Fruit fly (Drosophila melanogaster): ENCODE results near the gene salt.

Gene salt

dm6 chr3R:31725486-31726227 lies 28.8 kb downstream of the salt start (continued):
- TF ChIP-seq CG3065 (GFP tag; optimal IDR thresholded peaks at IDR 0.05) (no peak), Mad (GFP tag; optimal IDR thresholded peaks at IDR 0.05) (no peak), gcm2 (GFP tag; optimal IDR thresholded peaks at IDR 0.05) (no peak), cg (GFP tag; optimal IDR thresholded peaks at IDR 0.05) (peak; percentile 75), CG18764 (GFP tag; optimal IDR thresholded peaks at IDR 0.05) (no peak), CG14014 (GFP tag; IDR thresholded peaks at IDR 0.05) (0 out of 2 replicates have a peak, but pooled peaks have one; percentile 10), CG3407 (GFP tag; optimal IDR thresholded peaks at IDR 0.05) (no peak), Neu2 (GFP tag; optimal IDR thresholded peaks at IDR 0.05; ENCODE audit: borderline replicate concordance) (no peak), CG7839 (tag; optimal IDR thresholded peaks at IDR 0.05) (no peak), CG15269 (tag; optimal IDR thresholded peaks at IDR 0.05) (no peak), Jarid2 (GFP tag; optimal IDR thresholded peaks at IDR 0.05) (peak; percentile 62), Camta (GFP tag; optimal IDR thresholded peaks at IDR 0.05) (no peak), oc (tag; optimal IDR thresholded peaks at IDR 0.05) (no peak), CG1832 (GFP tag; optimal IDR thresholded peaks at IDR 0.05) (peak; percentile 76), Spps (tag; optimal IDR thresholded peaks at IDR 0.05) (no peak), Trl (optimal IDR thresholded peaks at IDR 0.05) (peak; percentile 36 to 73), Trl (GFP tag; optimal IDR thresholded peaks at IDR 0.05) (no peak), NC2β (GFP tag; optimal IDR thresholded peaks at IDR 0.05) (peak; percentile 18), fd96Cb (tag; optimal IDR thresholded peaks at IDR 0.05) (no peak), CG32772 (GFP tag; IDR thresholded peaks at IDR 0.05) (peak; percentile 31; the same call in 1 of the 2 replicates), jing (GFP tag; optimal IDR thresholded peaks at IDR 0.05) (no peak), Hey (tag; optimal IDR thresholded peaks at IDR 0.05) (peak; percentile 14), CG15696 (tag; optimal IDR thresholded peaks at IDR 0.05) (no peak), hth (optimal IDR thresholded peaks at IDR 0.05) (no peak), sens (GFP tag) (peak; percentile 65), ERR (GFP tag; optimal IDR thresholded peaks at IDR 0.05) (no peak), wor (GFP tag; IDR thresholded peaks at IDR 0.05) (no peak), sr (GFP tag; IDR thresholded peaks at IDR 0.05) (no peak), Atf6 (GFP tag; IDR thresholded peaks at IDR 0.05) (no peak), CG7357 (GFP tag; IDR thresholded peaks at IDR 0.05) (no peak), CG4360 (GFP tag; IDR thresholded peaks at IDR 0.05) (peak; percentile 59; the same call in 1 of the 2 replicates), Mes4 (GFP tag; optimal IDR thresholded peaks at IDR 0.05) (no peak), CG8089 (GFP tag; optimal IDR thresholded peaks at IDR 0.05) (no peak), Drgx (GFP tag; IDR thresholded peaks at IDR 0.05) (0 out of 2 replicates have a peak, but pooled peaks have one; percentile 5), amos (GFP tag; IDR thresholded peaks at IDR 0.05; ENCODE audit: partially characterized antibody) (no peak), onecut (GFP tag; IDR thresholded peaks at IDR 0.05) (peak; percentile 26; the same call in 1 of the 2 replicates), chn (GFP tag; optimal IDR thresholded peaks at IDR 0.05) (peak; percentile 64), ab (GFP tag; optimal IDR thresholded peaks at IDR 0.05) (no peak), CG4617 (GFP tag; optimal IDR thresholded peaks at IDR 0.05; ENCODE audit: borderline replicate concordance) (no peak), NFAT (GFP tag; IDR thresholded peaks at IDR 0.05) (peak; percentile 3; the same call in 1 of the 2 replicates), dati (GFP tag; IDR thresholded peaks at IDR 0.05) (no peak), Deaf1 (tag; optimal IDR thresholded peaks at IDR 0.05) (peak; percentile 48), ftz-f1 (GFP tag; optimal IDR thresholded peaks at IDR 0.05) (no peak), rib (GFP tag; IDR thresholded peaks at IDR 0.05) (peak; percentile 37; the same call in 1 of the 2 replicates), Med (GFP tag) (peak; percentile 63), p53 (GFP tag; optimal IDR thresholded peaks at IDR 0.05) (no peak), CG16813 (GFP tag; IDR thresholded peaks at IDR 0.05; ENCODE audit: partially characterized antibody) (peak; percentile 37; the same call in 2 of the 3 replicates), zf30C (GFP tag; optimal IDR thresholded peaks at IDR 0.05) (no peak), chinmo (GFP tag; IDR thresholded peaks at IDR 0.05; ENCODE audit: partially characterized antibody) (0 out of 4 replicates have a peak, but pooled peaks have one; percentile 55), CG8944 (GFP tag; optimal IDR thresholded peaks at IDR 0.05) (no peak)

All from whole organism, embryonic.